Worm (Caenorhabditis elegans) whole organism, L4 larva: ENCODE measurements around the gene F11C7.6.
A peak's percentile ranks its signal among the peaks of the same experiment; 100 is the strongest.

Experiments used
- F37D6.2 ChIP-seq: sonication (generic microtip); optimal IDR thresholded peaks from 2 replicates; lab custom pipeline; 2016; ENCODE audit warnings: mild to moderate bottlenecking, missing genetic modification characterization, missing compliant biosample characterization
- T20F7.1 ChIP-seq: fragments of 200-800 bp; sonication (Bioruptor generic); optimal IDR thresholded peaks from 2 replicates; lab custom pipeline; 2018; ENCODE audit warnings: mild to moderate bottlenecking, missing genetic modification characterization, missing compliant biosample characterization
- T26A8.4 ChIP-seq: fragments of 200-800 bp; sonication (Bioruptor generic); IDR thresholded peaks from 2 replicates; pipeline ENCODE4 v1.3.6; 2022; ENCODE audit warnings: missing genetic modification characterization, missing compliant biosample characterization
- Y105C5A.15 ChIP-seq: fragments of 200-800 bp; sonication (Bioruptor generic); IDR thresholded peaks from 2 replicates; pipeline ENCODE4 v1.3.6; 2022; ENCODE audit warnings: missing genetic modification characterization, missing compliant biosample characterization
- aha-1 ChIP-seq: fragments of 150-350 bp; peaks from one replicate; lab custom pipeline; 2014; ENCODE audit warnings: missing biosample characterization, missing genetic modification characterization
- aly-2 ChIP-seq: sonication (generic microtip); optimal IDR thresholded peaks from 2 replicates; lab custom pipeline; 2018; ENCODE audit warnings: missing biosample characterization, missing genetic modification characterization
- arid-1 ChIP-seq: fragments of 200-800 bp; sonication (Bioruptor generic); conservative IDR thresholded peaks from 2 replicates; pipeline ENCODE4 v1.3.6; 2022; ENCODE audit warnings: missing genetic modification reagents, missing genetic modification characterization, missing compliant biosample characterization
- ceh-20 ChIP-seq: fragments of 200-800 bp; sonication (Bioruptor generic); IDR thresholded peaks from 2 replicates; pipeline ENCODE4 v1.3.6; 2022; ENCODE audit warnings: missing genetic modification reagents, missing genetic modification characterization, missing compliant biosample characterization
- ceh-28 ChIP-seq: fragments of 150-350 bp; optimal IDR thresholded peaks from 2 replicates; lab custom pipeline; 2014; ENCODE audit warnings: missing biosample characterization, missing genetic modification reagents, missing genetic modification characterization
- ces-1 ChIP-seq: fragments of 150-350 bp; sonication (generic microtip); optimal IDR thresholded peaks from 4 replicates; lab custom pipeline; 2014; ENCODE audit warnings: missing biosample characterization, missing genetic modification reagents, missing genetic modification characterization
- cey-2 ChIP-seq: sonication (generic microtip); optimal IDR thresholded peaks from 3 replicates; lab custom pipeline; 2017; ENCODE audit warnings: missing genetic modification characterization, mild to moderate bottlenecking, missing compliant biosample characterization, antibody characterized with exemption, borderline replicate concordance; ENCODE audit not compliant: insufficient read depth
- ctbp-1 ChIP-seq: fragments of 200-800 bp; sonication (Bioruptor generic); IDR thresholded peaks from 2 replicates; pipeline ENCODE4 v1.3.6; 2022; ENCODE audit warnings: missing genetic modification reagents, missing genetic modification characterization, missing compliant biosample characterization
- daf-12 ChIP-seq: fragments of 150-350 bp; optimal IDR thresholded peaks from 2 replicates; lab custom pipeline; 2014; ENCODE audit warnings: missing biosample characterization, missing genetic modification reagents, missing genetic modification characterization
- dmd-8 ChIP-seq: fragments of 200-800 bp; sonication (Bioruptor generic); IDR thresholded peaks from 2 replicates; pipeline ENCODE4 v1.3.6; 2022; ENCODE audit warnings: missing genetic modification characterization, missing compliant biosample characterization
- duxl-1 ChIP-seq: sonication (generic microtip); optimal IDR thresholded peaks from 2 replicates; lab custom pipeline; 2016; ENCODE audit warnings: mild to moderate bottlenecking, missing genetic modification characterization, moderate library complexity, missing compliant biosample characterization; ENCODE audit not compliant: poor library complexity
- dve-1 ChIP-seq: sonication (generic microtip); optimal IDR thresholded peaks from 2 replicates; lab custom pipeline; 2017; ENCODE audit warnings: antibody characterized with exemption, mild to moderate bottlenecking, missing genetic modification characterization, missing compliant biosample characterization; ENCODE audit not compliant: insufficient read depth
- fkh-10 ChIP-seq: fragments of 150-350 bp; optimal IDR thresholded peaks from 2 replicates; lab custom pipeline; 2014; ENCODE audit warnings: missing biosample characterization, missing genetic modification reagents, missing genetic modification characterization
- gei-8 ChIP-seq: fragments of 200-800 bp; sonication (Bioruptor generic); optimal IDR thresholded peaks from 2 replicates; lab custom pipeline; 2018; ENCODE audit warnings: mild to moderate bottlenecking, missing genetic modification characterization, missing compliant biosample characterization
- hif-1 ChIP-seq, 2 experiments: sonication (generic microtip); optimal IDR thresholded peaks; 2 replicates each; lab custom pipeline; 2016 to 2017; ENCODE audit warnings: missing compliant biosample characterization in 2 of 2, missing genetic modification characterization in 2 of 2, missing genetic modification reagents in 2 of 2, missing genotype in 2 of 2, mild to moderate bottlenecking in 1 of 2
- hlh-30 ChIP-seq: sonication (generic microtip); optimal IDR thresholded peaks from 2 replicates; lab custom pipeline; 2017; ENCODE audit warnings: antibody characterized with exemption, mild to moderate bottlenecking, missing genetic modification characterization, missing compliant biosample characterization; ENCODE audit not compliant: insufficient read depth
- hmg-1.1 ChIP-seq: fragments of 200-800 bp; sonication (Bioruptor generic); IDR thresholded peaks from 2 replicates; pipeline ENCODE4 v1.3.6; 2022; ENCODE audit warnings: missing genetic modification reagents, missing genetic modification characterization, missing compliant biosample characterization
- lim-7 ChIP-seq: fragments of 200-800 bp; sonication (Bioruptor generic); IDR thresholded peaks from 2 replicates; pipeline ENCODE4 v1.3.6; 2022; ENCODE audit warnings: missing genetic modification characterization, missing compliant biosample characterization
- lin-13 ChIP-seq: fragments of 150-350 bp; optimal IDR thresholded peaks from 2 replicates; lab custom pipeline; 2014; ENCODE audit warnings: missing biosample characterization, missing genetic modification reagents, missing genetic modification characterization
- lin-38 ChIP-seq: fragments of 200-800 bp; sonication (Bioruptor generic); IDR thresholded peaks from 2 replicates; pipeline ENCODE4 v1.3.6; 2022; ENCODE audit warnings: missing genetic modification reagents, missing genetic modification characterization, missing compliant biosample characterization
- lir-3 ChIP-seq: sonication (generic microtip); optimal IDR thresholded peaks from 2 replicates; lab custom pipeline; 2016; ENCODE audit warnings: mild to moderate bottlenecking, missing genetic modification characterization, missing compliant biosample characterization
- madf-5 ChIP-seq, 2 experiments: fragments of 200-800 bp; sonication (Bioruptor generic); IDR thresholded peaks; 2 replicates each; pipeline ENCODE4 v1.3.6; 2022; ENCODE audit warnings: missing compliant biosample characterization in 2 of 2, missing genetic modification characterization in 2 of 2
- madf-9 ChIP-seq: fragments of 200-800 bp; sonication (Bioruptor generic); conservative IDR thresholded peaks from 2 replicates; pipeline ENCODE4 v1.3.6; 2022; ENCODE audit warnings: missing genetic modification reagents, missing genetic modification characterization, missing compliant biosample characterization
- mep-1 ChIP-seq: fragments of 150-350 bp; sonication (generic microtip); optimal IDR thresholded peaks from 3 replicates; lab custom pipeline; 2014; ENCODE audit warnings: missing biosample characterization, missing genetic modification characterization
- mxl-2 ChIP-seq: fragments of 200-800 bp; sonication (Bioruptor generic); conservative IDR thresholded peaks from 2 replicates; pipeline ENCODE4 v1.3.6; 2022; ENCODE audit warnings: missing genetic modification reagents, missing genetic modification characterization, missing compliant biosample characterization
- nhr-48 ChIP-seq: sonication (generic microtip); optimal IDR thresholded peaks from 2 replicates; lab custom pipeline; 2016; ENCODE audit warnings: mild to moderate bottlenecking, missing genetic modification characterization, missing compliant biosample characterization
- nhr-6 ChIP-seq: fragments of 150-350 bp; optimal IDR thresholded peaks from 2 replicates; lab custom pipeline; 2014; ENCODE audit warnings: missing biosample characterization, missing genetic modification characterization
- pha-4 ChIP-seq, 2 experiments: fragments of 150-350 bp in 1 of 2; fragments of 200-800 bp in 1 of 2; sonication (Bioruptor generic) in 1 of 2; IDR thresholded peaks in 1 of 2; optimal IDR thresholded peaks in 1 of 2; 2 replicates each; pipeline versions ENCODE4 v1.3.6 to Lab custom; 2014 to 2022; ENCODE audit warnings: missing genetic modification characterization in 2 of 2, missing genetic modification reagents in 2 of 2, missing biosample characterization in 1 of 2, missing compliant biosample characterization in 1 of 2
- php-3 ChIP-seq: fragments of 200-800 bp; sonication (Bioruptor generic); IDR thresholded peaks from 2 replicates; pipeline ENCODE4 v1.3.6; 2022; ENCODE audit warnings: missing genetic modification reagents, missing genetic modification characterization, missing compliant biosample characterization
- pqm-1 ChIP-seq: sonication (generic microtip); optimal IDR thresholded peaks from 2 replicates; lab custom pipeline; 2017; ENCODE audit warnings: missing biosample characterization, missing genetic modification characterization
- saeg-2 ChIP-seq: fragments of 200-800 bp; sonication (Bioruptor generic); IDR thresholded peaks from 2 replicates; pipeline ENCODE4 v1.3.6; 2022; ENCODE audit warnings: missing genetic modification reagents, missing genetic modification characterization, missing compliant biosample characterization
- set-16 ChIP-seq: fragments of 200-800 bp; sonication (Bioruptor generic); IDR thresholded peaks from 2 replicates; pipeline ENCODE4 v1.3.6; 2022; ENCODE audit warnings: missing genetic modification reagents, missing genetic modification characterization, missing compliant biosample characterization
- snpc-1.2 ChIP-seq: fragments of 200-800 bp; sonication (Bioruptor generic); IDR thresholded peaks from 2 replicates; pipeline ENCODE4 v1.3.6; 2022; ENCODE audit warnings: missing genetic modification reagents, missing genetic modification characterization, missing compliant biosample characterization
- snpc-4 ChIP-seq: fragments of 150-350 bp; optimal IDR thresholded peaks from 2 replicates; lab custom pipeline; 2014; ENCODE audit warnings: missing biosample characterization, missing genetic modification characterization
- spr-1 ChIP-seq: sonication (generic microtip); optimal IDR thresholded peaks from 2 replicates; lab custom pipeline; 2016; ENCODE audit warnings: mild to moderate bottlenecking, missing genetic modification characterization, missing compliant biosample characterization
- unc-39 ChIP-seq: sonication (generic microtip); optimal IDR thresholded peaks from 2 replicates; lab custom pipeline; 2017; ENCODE audit warnings: missing biosample characterization, missing genetic modification characterization
- unc-62 ChIP-seq, 3 experiments: fragments of 150-350 bp in 1 of 3; sonication (generic microtip); optimal IDR thresholded peaks in 2 of 3; peaks in 1 of 3; 1 replicate in 1 of 3; 2 replicates in 2 of 3; lab custom pipeline; 2014 to 2017; ENCODE audit warnings: missing biosample characterization in 3 of 3, missing genetic modification characterization in 3 of 3, missing genetic modification reagents in 3 of 3, missing genotype in 1 of 3
- vab-7 ChIP-seq: fragments of 200-800 bp; sonication (Bioruptor generic); IDR thresholded peaks from 2 replicates; pipeline ENCODE4 v1.3.6; 2022; ENCODE audit warnings: missing genetic modification reagents, missing genetic modification characterization, missing compliant biosample characterization
- zfp-3 ChIP-seq: fragments of 200-800 bp; sonication (Bioruptor generic); conservative IDR thresholded peaks from 2 replicates; pipeline ENCODE4 v1.3.6; 2022; ENCODE audit warnings: missing genetic modification reagents, missing genetic modification characterization, missing compliant biosample characterization
- zip-11 ChIP-seq: fragments of 200-800 bp; sonication (Bioruptor generic); IDR thresholded peaks from 2 replicates; pipeline ENCODE4 v1.3.6; 2022; ENCODE audit warnings: missing genetic modification characterization, missing compliant biosample characterization

F11C7.6 gene

DNA sequence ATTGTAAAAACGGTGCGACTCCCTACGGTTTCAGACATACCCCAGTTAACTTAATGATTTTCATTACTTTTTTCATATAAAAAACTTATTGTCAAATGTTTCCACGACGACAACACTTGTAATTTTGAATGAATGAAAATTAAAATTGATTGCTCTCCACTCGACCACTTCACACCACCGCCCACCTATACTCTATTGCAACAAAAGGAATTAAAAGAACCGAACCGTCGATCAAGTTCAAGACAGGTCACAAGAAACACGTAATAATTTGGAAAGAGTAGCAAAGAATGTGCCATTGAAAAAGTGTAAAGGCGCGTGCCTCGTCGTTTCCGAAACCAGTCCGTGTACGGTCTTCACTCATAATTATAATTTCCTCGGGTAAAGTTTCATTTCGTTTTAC lies 38.8 kb upstream of the F11C7.6 start, which contains the start of gene F10D7.11:
Gene F10D7.11 (plus strand): TSS at position 301 of the 400 bp plus-strand sequence.
- TF ChIP-seq arid-1 (GFP tag; lab: Robert Waterston, UW) = no peak

- TF ChIP-seq php-3 = no peak
- 0 out of 4 replicates have a peak, but pooled peaks of 1 of the 2 experiments have one; percentile 54 for TF ChIP-seq madf-5 (GFP tag; IDR thresholded peaks at IDR 0.05; lab: Robert Waterston, UW)
- peak; percentile 53 for TF ChIP-seq aha-1 (tag; lab: Kevin White, UChicago)
- TF ChIP-seq Y105C5A.15 = no peak
- TF ChIP-seq T26A8.4 (GFP tag; lab: Robert Waterston, UW) = no peak
Observed at ce11 chrX:17363491-17363890, 37.9 kb upstream of the F11C7.6 start.

DNA sequence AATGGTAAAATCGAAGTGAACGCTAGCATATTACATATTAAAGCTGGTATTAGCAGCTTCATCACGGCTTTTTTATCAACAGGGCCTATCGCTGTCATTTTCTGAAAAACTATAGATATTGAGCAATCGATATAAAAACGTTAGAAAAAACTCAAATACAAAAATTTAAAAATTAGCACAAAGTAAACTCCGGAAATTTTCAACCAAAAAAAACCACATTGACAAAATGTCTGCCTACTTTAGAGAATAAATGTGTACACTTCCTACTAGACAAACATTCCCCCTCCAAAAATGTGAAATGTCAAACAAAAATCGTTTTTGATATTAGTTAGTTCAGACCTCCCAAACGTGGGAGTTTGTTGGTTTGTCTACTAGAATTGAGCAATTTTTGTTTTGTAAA lies 32.8 kb upstream of the F11C7.6 start, which contains the start of gene mfsd-10:
Gene mfsd-10 (minus strand): TSS at position 101 of the 400 bp plus-strand sequence.
- no peak for TF ChIP-seq ces-1
- TF ChIP-seq snpc-1.2 (GFP tag; lab: Robert Waterston, UW) = no peak
- TF ChIP-seq unc-39 (tag; lab: Kevin White, UChicago) = no peak
- TF ChIP-seq zfp-3 = no peak
- no peak for TF ChIP-seq hif-1 (tag; optimal IDR thresholded peaks at IDR 0.05; lab: Kevin White, UChicago)
- TF ChIP-seq hlh-30 = no peak
- no peak for TF ChIP-seq cey-2 (tag; lab: Kevin White, UChicago)
- TF ChIP-seq aly-2 (tag; lab: Kevin White, UChicago) = no peak
- no peak for TF ChIP-seq php-3
- TF ChIP-seq daf-12 = no peak
- no peak for TF ChIP-seq pha-4 (GFP tag; IDR thresholded peaks at IDR 0.05; lab: Robert Waterston, UW)
- no peak for TF ChIP-seq pha-4 (tag; optimal IDR thresholded peaks at IDR 0.05; lab: Kevin White, UChicago)
- TF ChIP-seq pqm-1 (tag; lab: Kevin White, UChicago) = no peak
- no peak for TF ChIP-seq duxl-1 (tag; lab: Kevin White, UChicago)
- no peak for TF ChIP-seq vab-7

DNA sequence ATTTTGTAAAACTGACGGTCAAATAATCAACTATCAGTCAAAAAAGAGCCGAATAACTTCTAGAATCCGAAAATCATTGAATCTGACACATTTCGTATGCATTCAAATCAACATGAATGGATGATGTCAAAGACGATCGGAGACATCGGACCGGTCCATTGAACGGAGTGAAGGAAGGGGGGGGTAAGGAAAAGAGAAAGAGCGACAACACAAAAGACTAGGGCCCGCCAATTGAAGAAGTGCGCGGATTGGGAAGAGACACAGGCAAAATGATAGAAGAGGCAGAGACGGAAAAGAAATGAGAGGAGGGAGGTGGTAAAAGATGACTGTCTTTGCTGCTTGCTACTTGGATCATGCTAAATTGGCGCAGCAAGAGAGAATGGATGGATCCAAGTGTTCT lies 31.9 kb upstream of the F11C7.6 start:
- TF ChIP-seq fkh-10 (GFP tag; lab: Kevin White, UChicago) = no peak
- TF ChIP-seq saeg-2 (GFP tag; lab: Robert Waterston, UW) = no peak
- no peak for TF ChIP-seq daf-12
- TF ChIP-seq zip-11 = no peak
- no peak for TF ChIP-seq madf-9 (GFP tag; lab: Robert Waterston, UW)
- TF ChIP-seq dmd-8 = no peak
- TF ChIP-seq ceh-28 (tag; lab: Kevin White, UChicago) = no peak
- TF ChIP-seq aly-2 (tag; lab: Kevin White, UChicago) = no peak
- no peak for TF ChIP-seq lim-7
- no peak for TF ChIP-seq pqm-1 (tag; lab: Kevin White, UChicago)
- TF ChIP-seq spr-1 (tag; lab: Kevin White, UChicago) = no peak
- no peak for TF ChIP-seq dve-1
- no peak for TF ChIP-seq nhr-48
- TF ChIP-seq Y105C5A.15 = no peak
- TF ChIP-seq arid-1 (GFP tag; lab: Robert Waterston, UW) = no peak
- no peak for TF ChIP-seq lir-3 (tag; lab: Kevin White, UChicago)
- no peak for TF ChIP-seq mxl-2 (GFP tag; lab: Robert Waterston, UW)
- TF ChIP-seq T20F7.1 (GFP tag; lab: Kevin White, UChicago) = no peak
- TF ChIP-seq ceh-20 (GFP tag; lab: Robert Waterston, UW) = no peak
- no peak for TF ChIP-seq set-16 (GFP tag; lab: Robert Waterston, UW)
- TF ChIP-seq ctbp-1 = no peak
- peak; percentile 28 for TF ChIP-seq mep-1
- TF ChIP-seq unc-62 (GFP tag; optimal IDR thresholded peaks at IDR 0.05 in 1 of 2; lab: Kevin White, UChicago) = peak in 1 of 2 experiments; percentile 84
- no peak for TF ChIP-seq unc-62 (tag; optimal IDR thresholded peaks at IDR 0.05; lab: Kevin White, UChicago)
- 0 out of 2 replicates have a peak, but pooled peaks have one; percentile 17 for TF ChIP-seq hmg-1.1
- no peak for TF ChIP-seq nhr-6
- no peak for TF ChIP-seq snpc-4 (tag; lab: Kevin White, UChicago)
- no peak for TF ChIP-seq lin-38 (GFP tag; lab: Robert Waterston, UW)
- no peak for TF ChIP-seq gei-8 (GFP tag; lab: Kevin White, UChicago)
- TF ChIP-seq unc-39 (tag; lab: Kevin White, UChicago) = no peak
- no peak for TF ChIP-seq F37D6.2 (tag; lab: Kevin White, UChicago)
- TF ChIP-seq lin-13 (GFP tag; lab: Kevin White, UChicago) = no peak
